Worm (Caenorhabditis elegans): ENCODE data around the gene rap-3.
A peak's percentile ranks its signal among the peaks of the same experiment; 100 is the strongest.

The rap-3 gene

DNA sequence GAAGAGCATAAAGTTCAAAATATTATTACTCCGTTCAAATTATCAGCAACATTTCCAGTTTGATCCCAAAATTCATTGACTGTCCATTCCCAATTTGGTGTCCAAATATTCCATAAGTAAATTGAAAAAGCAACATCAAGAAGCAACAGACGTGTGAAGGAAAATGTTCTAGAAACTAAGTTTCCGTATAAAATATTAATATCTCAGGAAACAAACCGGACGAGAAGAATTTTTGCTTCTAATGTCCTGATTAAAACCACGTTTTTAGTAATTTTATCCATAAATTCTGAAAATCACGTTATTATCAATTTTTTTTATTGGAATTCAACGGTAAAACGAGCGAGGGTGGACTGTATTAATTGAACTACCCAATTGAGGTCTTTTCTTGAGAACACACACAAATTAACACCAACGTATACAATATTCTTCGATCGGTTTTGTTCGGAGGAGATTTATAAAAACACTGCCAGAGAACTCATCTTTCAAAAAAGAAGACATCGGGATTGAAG, 30.1 kb upstream of the rap-3 start, which contains the start of gene pigq-1:
Gene pigq-1 (minus strand): TSS at position 286 of the 509 bp plus-strand sequence.
- peak in 1 of 2 experiments; percentile 40 for TF ChIP-seq daf-16 (GFP tag; optimal IDR thresholded peaks at IDR 0.05)
- TF ChIP-seq daf-16 (tag; optimal IDR thresholded peaks at IDR 0.05), result peak; percentile 49
- TF ChIP-seq mep-1 (tag; optimal IDR thresholded peaks at IDR 0.05), result peak; percentile 63
- peak; percentile 61; the same call in 1 of the 2 replicates for TF ChIP-seq zfp-3 (GFP tag; conservative IDR thresholded peaks at IDR 0.05)
- TF ChIP-seq lin-1 (GFP tag; IDR thresholded peaks at IDR 0.05), result no peak
- peak; percentile 65; the same call in 1 of the 2 replicates for TF ChIP-seq snpc-1.2 (GFP tag; IDR thresholded peaks at IDR 0.05)
- TF ChIP-seq nhr-102 (tag; optimal IDR thresholded peaks at IDR 0.05), result peak; percentile 77
- peak; percentile 49 for TF ChIP-seq spr-3 (GFP tag; optimal IDR thresholded peaks at IDR 0.05)
- peak; percentile 6 for TF ChIP-seq zip-2 (tag; optimal IDR thresholded peaks at IDR 0.05)
- TF ChIP-seq lsy-2 (tag; optimal IDR thresholded peaks at IDR 0.05), result peak in 1 of 2 experiments; percentile 71
- peak; percentile 65 for TF ChIP-seq lin-38 (GFP tag; IDR thresholded peaks at IDR 0.05)
- TF ChIP-seq daf-19 (GFP tag; conservative IDR thresholded peaks at IDR 0.05), result 0 out of 2 replicates have a peak, but pooled peaks have one; percentile 28
- peak; percentile 16 for TF ChIP-seq mes-2 (tag; optimal IDR thresholded peaks at IDR 0.05; ENCODE audit: poor library complexity, severe bottlenecking)
- TF ChIP-seq hif-1 (tag; optimal IDR thresholded peaks at IDR 0.05), result no peak
- peak; percentile 53 for TF ChIP-seq T20F7.1 (GFP tag; optimal IDR thresholded peaks at IDR 0.05)
- TF ChIP-seq Y48G9A.11 (GFP tag; IDR thresholded peaks at IDR 0.05), result peak; percentile 36; the same call in 1 of the 2 replicates
- peak; percentile 40 for TF ChIP-seq nhr-48 (tag; optimal IDR thresholded peaks at IDR 0.05)
- no peak for TF ChIP-seq jun-1 (tag; optimal IDR thresholded peaks at IDR 0.05)
- peak; percentile 55 for TF ChIP-seq zag-1 (tag; optimal IDR thresholded peaks at IDR 0.05)
- TF ChIP-seq ceh-32 (tag; optimal IDR thresholded peaks at IDR 0.05; ENCODE audit: poor library complexity), result no peak
- 0 out of 4 replicates have a peak, but pooled peaks of 1 of the 2 experiments have one; percentile 24 for TF ChIP-seq madf-5 (GFP tag; IDR thresholded peaks at IDR 0.05)
- peak; percentile 59; the same call in 1 of the 2 replicates for TF ChIP-seq pha-4 (GFP tag; IDR thresholded peaks at IDR 0.05)
- TF ChIP-seq pha-4 (tag; optimal IDR thresholded peaks at IDR 0.05), result no peak
- peak; percentile 89 for TF ChIP-seq ama-1 (optimal IDR thresholded peaks at IDR 0.05)
- TF ChIP-seq mdt-29 (GFP tag; IDR thresholded peaks at IDR 0.05), result peak; percentile 34; the same call in 1 of the 2 replicates
- TF ChIP-seq spr-1 (tag; optimal IDR thresholded peaks at IDR 0.05), result peak; percentile 43
- peak; percentile 21 for TF ChIP-seq dpl-1 (GFP tag; optimal IDR thresholded peaks at IDR 0.05)
- 0 out of 2 replicates have a peak, but pooled peaks have one; percentile 18 for TF ChIP-seq F26F4.8 (GFP tag; conservative IDR thresholded peaks at IDR 0.05)
- no peak for TF ChIP-seq attf-4 (tag; optimal IDR thresholded peaks at IDR 0.05)
- no peak for TF ChIP-seq ctbp-1 (GFP tag; IDR thresholded peaks at IDR 0.05)
- TF ChIP-seq snpc-4 (tag; optimal IDR thresholded peaks at IDR 0.05), result no peak
- TF ChIP-seq fos-1 (tag; optimal IDR thresholded peaks at IDR 0.05), result no peak
- TF ChIP-seq nhr-237 (tag; optimal IDR thresholded peaks at IDR 0.05), result peak; percentile 16
- 0 out of 2 replicates have a peak, but pooled peaks have one; percentile 54 for TF ChIP-seq Y105C5A.15 (GFP tag; IDR thresholded peaks at IDR 0.05)
- TF ChIP-seq nhr-42 (GFP tag; IDR thresholded peaks at IDR 0.05), result no peak
- peak; percentile 31 for TF ChIP-seq gei-8 (GFP tag; optimal IDR thresholded peaks at IDR 0.05)
- TF ChIP-seq dve-1 (tag; optimal IDR thresholded peaks at IDR 0.05; ENCODE audit: insufficient read depth), result peak; percentile 20
- peak; percentile 40 for TF ChIP-seq F49E8.2 (tag; optimal IDR thresholded peaks at IDR 0.05; ENCODE audit: borderline replicate concordance)
- TF ChIP-seq nhr-76 (tag; optimal IDR thresholded peaks at IDR 0.05), result no peak
- peak; percentile 25 for TF ChIP-seq zfp-2 (tag; optimal IDR thresholded peaks at IDR 0.05)

ce11 chrIV:11148788-11149366, 28.2 kb upstream of the rap-3 start:
- TF ChIP-seq duxl-1 (tag; optimal IDR thresholded peaks at IDR 0.05; ENCODE audit: poor library complexity), result no peak
- TF ChIP-seq gei-8 (GFP tag; optimal IDR thresholded peaks at IDR 0.05), result no peak
- peak; percentile 38; the same call in 1 of the 2 replicates for TF ChIP-seq php-3 (GFP tag; IDR thresholded peaks at IDR 0.05)
- TF ChIP-seq hlh-11 (tag; optimal IDR thresholded peaks at IDR 0.05), result peak; percentile 49
- TF ChIP-seq dpl-1 (GFP tag; optimal IDR thresholded peaks at IDR 0.05), result peak; percentile 17
- peak; percentile 59 for TF ChIP-seq dmd-6 (GFP tag; IDR thresholded peaks at IDR 0.05)
- TF ChIP-seq lsy-2 (tag; optimal IDR thresholded peaks at IDR 0.05), result peak in 1 of 2 experiments; percentile 40
- no peak for TF ChIP-seq unc-39 (tag; optimal IDR thresholded peaks at IDR 0.05)
- TF ChIP-seq nhr-237 (tag; optimal IDR thresholded peaks at IDR 0.05), result no peak
- TF ChIP-seq madf-9 (GFP tag; conservative IDR thresholded peaks at IDR 0.05), result no peak
- no peak for TF ChIP-seq nhr-25 (tag; optimal IDR thresholded peaks at IDR 0.05; ENCODE audit: borderline replicate concordance, insufficient read depth)
- TF ChIP-seq lin-39 (tag; optimal IDR thresholded peaks at IDR 0.05), result no peak
- TF ChIP-seq lir-3 (tag; optimal IDR thresholded peaks at IDR 0.05), result no peak
- no peak for TF ChIP-seq skn-1 (tag; optimal IDR thresholded peaks at IDR 0.05)
- TF ChIP-seq zfp-2 (tag; optimal IDR thresholded peaks at IDR 0.05), result no peak
